Fruit fly (Drosophila melanogaster) whole organism: Measurements from ENCODE around the gene CG14219.

Experiments
- CG8478 ChIP-seq: fragments of >200 bp; optimal IDR thresholded peaks from 2 replicates; lab custom pipeline; 2018; ENCODE audit warnings: inconsistent platforms
- Dll ChIP-seq: fragments of >200 bp; optimal IDR thresholded peaks from 2 replicates; lab custom pipeline; 2017
- pan ChIP-seq: fragments of >200 bp; optimal IDR thresholded peaks from 2 replicates; lab custom pipeline; 2017
- psq ChIP-seq: fragments of >200 bp; optimal IDR thresholded peaks from 2 replicates; lab custom pipeline; 2017

dm6 chrX:19625405-19625804, 35.4 kb upstream of the CG14219 start, which contains the start of gene CG14212:
- TF ChIP-seq CG8478 (lab: Kevin White, UChicago) (no peak), pan (no peak), psq (lab: Kevin White, UChicago) (no peak), Dll (lab: Kevin White, UChicago) (no peak)
